Fruit fly (Drosophila melanogaster): ENCODE measurements around the gene Alp12.

Gene Alp12

DNA sequence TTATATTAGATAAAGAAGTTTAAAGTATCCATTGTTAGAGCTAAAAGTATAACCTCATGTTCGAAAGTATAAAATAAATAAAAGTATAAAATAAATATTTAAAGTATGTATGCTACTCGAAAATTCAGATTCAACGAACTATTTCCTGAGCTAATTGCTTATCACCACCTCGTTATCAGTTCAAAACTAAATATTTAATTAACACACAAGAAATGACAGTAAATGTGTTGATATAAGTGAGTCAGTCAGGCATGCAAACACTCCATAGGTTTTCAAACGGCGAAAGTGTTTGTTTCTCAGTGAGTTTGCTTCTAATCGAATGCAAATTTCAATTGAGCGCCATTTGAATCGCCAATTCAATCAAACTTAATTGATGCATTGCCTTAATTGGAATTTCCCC is 10.4 kb downstream of the Alp12 start (continued):
- no peak for TF ChIP-seq Deaf1 (tag; optimal IDR thresholded peaks at IDR 0.05)
- TF ChIP-seq Blimp-1 (GFP tag; optimal IDR thresholded peaks at IDR 0.05) = peak; percentile 67
- no peak for TF ChIP-seq fd96Cb (tag; optimal IDR thresholded peaks at IDR 0.05)
- peak; percentile 78 for TF ChIP-seq CG17912 (GFP tag; optimal IDR thresholded peaks at IDR 0.05)
- TF ChIP-seq pzg (GFP tag; optimal IDR thresholded peaks at IDR 0.05) = no peak
- no peak for TF ChIP-seq psq (GFP tag; optimal IDR thresholded peaks at IDR 0.05)
- TF ChIP-seq lab (GFP tag; optimal IDR thresholded peaks at IDR 0.05) = peak; percentile 82
- no peak for TF ChIP-seq br (optimal IDR thresholded peaks at IDR 0.05)
- TF ChIP-seq Lhr (GFP tag; optimal IDR thresholded peaks at IDR 0.05) = peak; percentile 33
- no peak for TF ChIP-seq CG7357 (GFP tag; IDR thresholded peaks at IDR 0.05)
- TF ChIP-seq Hmr (GFP tag; optimal IDR thresholded peaks at IDR 0.05) = peak; percentile 44
- no peak for TF ChIP-seq B-H2 (GFP tag; optimal IDR thresholded peaks at IDR 0.05)
- peak; percentile 79 for TF ChIP-seq BtbVII (GFP tag; optimal IDR thresholded peaks at IDR 0.05)
- TF ChIP-seq CG2889 (GFP tag; IDR thresholded peaks at IDR 0.05) = no peak
- TF ChIP-seq h (optimal IDR thresholded peaks at IDR 0.05) = no peak
- no peak for TF ChIP-seq CG4404 (GFP tag; IDR thresholded peaks at IDR 0.05)
- no peak for TF ChIP-seq Dip3 (GFP tag; optimal IDR thresholded peaks at IDR 0.05)
- peak; percentile 81 for TF ChIP-seq CrebB (tag; optimal IDR thresholded peaks at IDR 0.05)
- TF ChIP-seq Asciz (GFP tag; optimal IDR thresholded peaks at IDR 0.05) = peak; percentile 88
- no peak for TF ChIP-seq GATAe (GFP tag; conservative IDR thresholded peaks at IDR 0.05)
- TF ChIP-seq CG8944 (GFP tag; optimal IDR thresholded peaks at IDR 0.05) = no peak
- TF ChIP-seq Atf3 (GFP tag; optimal IDR thresholded peaks at IDR 0.05) = no peak
- TF ChIP-seq dati (GFP tag; IDR thresholded peaks at IDR 0.05) = no peak
- no peak for TF ChIP-seq tio (GFP tag; optimal IDR thresholded peaks at IDR 0.05)
- no peak for TF ChIP-seq eve (GFP tag; optimal IDR thresholded peaks at IDR 0.05)
- no peak for TF ChIP-seq sob (GFP tag; IDR thresholded peaks at IDR 0.05)
- no peak for TF ChIP-seq CG13624 (GFP tag; optimal IDR thresholded peaks at IDR 0.05)
- no peak for TF ChIP-seq CG10462 (GFP tag; optimal IDR thresholded peaks at IDR 0.05)
- TF ChIP-seq CG13296 (GFP tag; optimal IDR thresholded peaks at IDR 0.05) = peak; percentile 78
- peak; percentile 22 for TF ChIP-seq grn (GFP tag; optimal IDR thresholded peaks at IDR 0.05)
- TF ChIP-seq CG12942 (GFP tag; optimal IDR thresholded peaks at IDR 0.05) = peak; percentile 8
- TF ChIP-seq hb (GFP tag; IDR thresholded peaks at IDR 0.05; ENCODE audit: partially characterized antibody) = no peak
- TF ChIP-seq CG12236 (GFP tag; optimal IDR thresholded peaks at IDR 0.05) = peak; percentile 16
- peak; percentile 68 for TF ChIP-seq Xrp1 (GFP tag; IDR thresholded peaks at IDR 0.05)
- peak; percentile 48 for TF ChIP-seq CG12391 (tag; optimal IDR thresholded peaks at IDR 0.05)
- no peak for TF ChIP-seq jing (GFP tag; optimal IDR thresholded peaks at IDR 0.05)
- peak; percentile 70 for TF ChIP-seq odd (GFP tag; optimal IDR thresholded peaks at IDR 0.05)
- peak; percentile 16 for TF ChIP-seq ewg (GFP tag; optimal IDR thresholded peaks at IDR 0.05)
- peak; percentile 91 for TF ChIP-seq CG33557 (GFP tag; optimal IDR thresholded peaks at IDR 0.05)
- no peak for TF ChIP-seq eyg (GFP tag; optimal IDR thresholded peaks at IDR 0.05)
- no peak for TF ChIP-seq ro (GFP tag; IDR thresholded peaks at IDR 0.05)
- peak; percentile 46 for TF ChIP-seq org-1 (GFP tag; optimal IDR thresholded peaks at IDR 0.05)
- peak in 1 of 2 experiments; percentile 23 for TF ChIP-seq Pdp1 (GFP tag; optimal IDR thresholded peaks at IDR 0.05)
- TF ChIP-seq jumu (GFP tag; optimal IDR thresholded peaks at IDR 0.05) = no peak
- peak; percentile 9 for TF ChIP-seq az2 (GFP tag; optimal IDR thresholded peaks at IDR 0.05)
- TF ChIP-seq CG10267 (tag; optimal IDR thresholded peaks at IDR 0.05) = peak; percentile 48
- peak; percentile 67 for TF ChIP-seq CG18262 (tag; optimal IDR thresholded peaks at IDR 0.05)
- TF ChIP-seq Jarid2 (GFP tag; optimal IDR thresholded peaks at IDR 0.05) = peak; percentile 23
- TF ChIP-seq CG2678 (tag; optimal IDR thresholded peaks at IDR 0.05) = peak; percentile 76
- no peak for TF ChIP-seq ttk (GFP tag; IDR thresholded peaks at IDR 0.05)
- peak; percentile 88 for TF ChIP-seq Med (GFP tag)
- TF ChIP-seq Six4 (GFP tag; optimal IDR thresholded peaks at IDR 0.05) = no peak

Data from whole organism, embryonic.